Worm (Caenorhabditis elegans): Measurements from ENCODE around the gene C18F10.2.

The C18F10.2 gene

ce11 chrIII:6258262-6258661, 14.7 kb upstream of the C18F10.2 start, which contains the start of gene srg-1:
srg-1 (minus strand) TSS chrIII:6258362.
- TF ChIP-seq F13H6.1 (tag; optimal IDR thresholded peaks at IDR 0.05) (no peak), sma-3 (GFP tag; optimal IDR thresholded peaks at IDR 0.05) (no peak), zag-1 (tag; optimal IDR thresholded peaks at IDR 0.05) (no peak), sem-4 (tag; optimal IDR thresholded peaks at IDR 0.05) (no peak), nhr-23 (tag; optimal IDR thresholded peaks at IDR 0.05) (no peak), nhr-129 (tag; optimal IDR thresholded peaks at IDR 0.05) (no peak), nhr-10 (tag; optimal IDR thresholded peaks at IDR 0.05) (no peak), ceh-82 (tag; optimal IDR thresholded peaks at IDR 0.05) (no peak), fos-1 (tag; optimal IDR thresholded peaks at IDR 0.05) (no peak), alr-1 (tag; optimal IDR thresholded peaks at IDR 0.05) (no peak), dmd-4 (tag; optimal IDR thresholded peaks at IDR 0.05) (no peak), nhr-237 (tag; optimal IDR thresholded peaks at IDR 0.05) (no peak), elt-3 (tag; optimal IDR thresholded peaks at IDR 0.05) (no peak), unc-55 (GFP tag; optimal IDR thresholded peaks at IDR 0.05) (no peak), nhr-12 (tag; optimal IDR thresholded peaks at IDR 0.05) (no peak), C34F6.9 (tag; optimal IDR thresholded peaks at IDR 0.05) (no peak)

ce11 chrIII:6260115-6260514, 12.9 kb upstream of the C18F10.2 start, which contains the start of gene srg-2:
srg-2 (minus strand) TSS chrIII:6260215.
- TF ChIP-seq fos-1 (tag; optimal IDR thresholded peaks at IDR 0.05) (no peak), ZK546.5 (tag; optimal IDR thresholded peaks at IDR 0.05) (no peak), zag-1 (tag; optimal IDR thresholded peaks at IDR 0.05) (no peak), ceh-16 (tag; optimal IDR thresholded peaks at IDR 0.05) (no peak), lin-39 (tag; optimal IDR thresholded peaks at IDR 0.05) (no peak), skn-1 (tag; optimal IDR thresholded peaks at IDR 0.05) (no peak), unc-62 (GFP tag; optimal IDR thresholded peaks at IDR 0.05) (no peak), lin-13 (GFP tag; optimal IDR thresholded peaks at IDR 0.05) (no peak), nhr-25 (tag; optimal IDR thresholded peaks at IDR 0.05) (no peak), ztf-11 (tag; optimal IDR thresholded peaks at IDR 0.05) (no peak), peb-1 (tag; optimal IDR thresholded peaks at IDR 0.05) (no peak), unc-39 (tag; optimal IDR thresholded peaks at IDR 0.05) (no peak), crh-2 (tag; optimal IDR thresholded peaks at IDR 0.05) (no peak), mab-5 (tag; optimal IDR thresholded peaks at IDR 0.05) (no peak), egl-27 (tag; optimal IDR thresholded peaks at IDR 0.05) (no peak), nhr-12 (tag; optimal IDR thresholded peaks at IDR 0.05) (no peak)

- TF ChIP-seq ztf-1 (GFP tag; conservative IDR thresholded peaks at IDR 0.05) (no peak), ama-1 (optimal IDR thresholded peaks at IDR 0.05) (no peak), nhr-12 (tag; optimal IDR thresholded peaks at IDR 0.05) (no peak), aly-2 (tag; optimal IDR thresholded peaks at IDR 0.05) (no peak), snpc-4 (tag; optimal IDR thresholded peaks at IDR 0.05) (no peak), nhr-10 (tag; optimal IDR thresholded peaks at IDR 0.05) (no peak), peb-1 (tag; optimal IDR thresholded peaks at IDR 0.05) (no peak)
Measured at ce11 chrIII:6261985-6262384, 11.0 kb upstream of the C18F10.2 start, which contains the start of gene srg-4. srg-4 (minus strand) TSS chrIII:6262085.

ce11 chrIII:6264447-6264846, 8.5 kb upstream of the C18F10.2 start, which contains the start of gene srg-5:
srg-5 (minus strand) TSS chrIII:6264547.
- no peak for TF ChIP-seq sma-3 (GFP tag; optimal IDR thresholded peaks at IDR 0.05)
- no peak for TF ChIP-seq elt-3 (tag; optimal IDR thresholded peaks at IDR 0.05)
- TF ChIP-seq sma-9 (GFP tag; optimal IDR thresholded peaks at IDR 0.05) = no peak
- TF ChIP-seq sma-9 (tag; optimal IDR thresholded peaks at IDR 0.05) = no peak
- no peak for TF ChIP-seq peb-1 (tag; optimal IDR thresholded peaks at IDR 0.05)
- no peak for TF ChIP-seq ztf-4 (tag; optimal IDR thresholded peaks at IDR 0.05)
- no peak for TF ChIP-seq ceh-16 (tag; optimal IDR thresholded peaks at IDR 0.05)
- TF ChIP-seq nhr-25 (tag; optimal IDR thresholded peaks at IDR 0.05) = no peak
- no peak for TF ChIP-seq nhr-129 (tag; optimal IDR thresholded peaks at IDR 0.05)
- TF ChIP-seq nhr-6 (tag; optimal IDR thresholded peaks at IDR 0.05) = no peak
- no peak for TF ChIP-seq mdl-1 (tag; optimal IDR thresholded peaks at IDR 0.05)
- TF ChIP-seq nhr-23 (tag; optimal IDR thresholded peaks at IDR 0.05) = no peak

DNA sequence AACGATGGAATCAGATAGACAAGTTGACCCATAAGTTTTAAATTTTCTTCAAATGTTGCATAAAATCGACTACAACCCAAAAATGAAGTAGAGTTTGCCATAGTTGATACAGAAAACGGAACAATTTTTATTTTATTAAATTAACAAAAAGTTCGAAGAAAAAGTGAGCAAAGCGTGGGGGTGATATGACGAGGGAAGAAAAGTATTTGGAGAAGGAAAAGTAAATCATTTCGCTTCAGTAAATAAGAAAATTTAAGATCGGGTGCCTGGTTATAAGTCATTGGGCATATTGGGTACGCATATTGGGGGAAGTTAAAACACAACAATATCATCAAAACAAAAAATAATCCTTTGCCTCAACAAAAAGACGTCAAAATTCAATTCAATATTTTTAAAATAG, 7.1 kb upstream of the C18F10.2 start, which contains the start of gene srg-6:
srg-6 (minus strand) TSS at position 101 of the 400 bp plus-strand sequence.
- no peak for TF ChIP-seq zag-1 (tag; optimal IDR thresholded peaks at IDR 0.05)
- no peak for TF ChIP-seq unc-62 (GFP tag; optimal IDR thresholded peaks at IDR 0.05)
- TF ChIP-seq gmeb-1 (tag; optimal IDR thresholded peaks at IDR 0.05) = no peak
- no peak for TF ChIP-seq ceh-16 (tag; optimal IDR thresholded peaks at IDR 0.05)
- no peak for TF ChIP-seq lin-39 (tag; optimal IDR thresholded peaks at IDR 0.05)
- TF ChIP-seq ztf-11 (tag; optimal IDR thresholded peaks at IDR 0.05) = no peak
- TF ChIP-seq F13H6.1 (tag; optimal IDR thresholded peaks at IDR 0.05) = no peak
- no peak for TF ChIP-seq snpc-4 (tag; optimal IDR thresholded peaks at IDR 0.05)
- TF ChIP-seq R02D3.7 (tag; optimal IDR thresholded peaks at IDR 0.05) = no peak
- no peak for TF ChIP-seq lin-11 (tag; optimal IDR thresholded peaks at IDR 0.05)
- TF ChIP-seq nhr-12 (tag; optimal IDR thresholded peaks at IDR 0.05) = no peak
- no peak for TF ChIP-seq sem-4 (tag; optimal IDR thresholded peaks at IDR 0.05)
- TF ChIP-seq ZK546.5 (tag; optimal IDR thresholded peaks at IDR 0.05) = no peak
- no peak for TF ChIP-seq mab-5 (tag; optimal IDR thresholded peaks at IDR 0.05)
- no peak for TF ChIP-seq unc-55 (GFP tag; optimal IDR thresholded peaks at IDR 0.05)
